Worm (Caenorhabditis elegans) whole organism, L3 larva: Measurements from ENCODE around the gene K11D9.3.

Source experiments
- R02D3.7 ChIP-seq: fragments of 150-350 bp; optimal IDR thresholded peaks from 2 replicates; lab custom pipeline; 2014; ENCODE audit warnings: missing biosample characterization, missing genetic modification characterization
- ama-1 ChIP-seq: fragments of 150-350 bp; optimal IDR thresholded peaks from 2 replicates; lab custom pipeline; 2018
- ceh-16 ChIP-seq: sonication (generic microtip); optimal IDR thresholded peaks from 2 replicates; lab custom pipeline; 2017; ENCODE audit warnings: missing biosample characterization, missing genetic modification characterization
- ceh-28 ChIP-seq: fragments of 150-350 bp; optimal IDR thresholded peaks from 2 replicates; lab custom pipeline; 2014; ENCODE audit warnings: missing biosample characterization, missing genetic modification reagents, missing genetic modification characterization
- ceh-9 ChIP-seq: sonication (generic microtip); optimal IDR thresholded peaks from 2 replicates; lab custom pipeline; 2018; ENCODE audit warnings: missing biosample characterization, missing genetic modification characterization
- elt-2 ChIP-seq: sonication (generic microtip); optimal IDR thresholded peaks from 2 replicates; lab custom pipeline; 2016; ENCODE audit warnings: missing genetic modification reagents, mild to moderate bottlenecking, missing genetic modification characterization, missing compliant biosample characterization
- lin-15B ChIP-seq: fragments of 150-350 bp; optimal IDR thresholded peaks from 2 replicates; lab custom pipeline; 2014; ENCODE audit warnings: missing biosample characterization, missing genetic modification characterization
- lin-39 ChIP-seq: fragments of 150-350 bp; optimal IDR thresholded peaks from 2 replicates; lab custom pipeline; 2018; ENCODE audit warnings: missing biosample characterization, missing genetic modification reagents, missing genetic modification characterization
- mml-1 ChIP-seq: fragments of 150-350 bp; sonication (generic microtip); optimal IDR thresholded peaks from 3 replicates; lab custom pipeline; 2014; ENCODE audit warnings: missing biosample characterization, missing genetic modification characterization
- nhr-237 ChIP-seq: fragments of 150-350 bp; optimal IDR thresholded peaks from 2 replicates; lab custom pipeline; 2014; ENCODE audit warnings: missing biosample characterization, missing genetic modification characterization
- nhr-25 ChIP-seq: sonication (generic microtip); optimal IDR thresholded peaks from 2 replicates; lab custom pipeline; 2017; ENCODE audit warnings: missing biosample characterization, missing genetic modification characterization
- nhr-76 ChIP-seq: fragments of 150-350 bp; sonication (generic microtip); optimal IDR thresholded peaks from 5 replicates; lab custom pipeline; 2014; ENCODE audit warnings: missing biosample characterization, missing genetic modification characterization
- nhr-77 ChIP-seq: fragments of 150-350 bp; optimal IDR thresholded peaks from 2 replicates; lab custom pipeline; 2014; ENCODE audit warnings: missing biosample characterization, missing genetic modification characterization
- pqm-1 ChIP-seq: fragments of 150-350 bp; optimal IDR thresholded peaks from 2 replicates; lab custom pipeline; 2017; ENCODE audit warnings: missing biosample characterization, missing genetic modification characterization, inconsistent platforms

ce11 chrIII:10747620-10748479 lies 54.2 kb downstream of the K11D9.3 start, which contains the start of the genes ran-1 and dkc-1:
- TF ChIP-seq mml-1 (tag; lab: Kevin White, UChicago) (no peak), nhr-237 (tag; lab: Kevin White, UChicago) (no peak), elt-2 (tag; lab: Kevin White, UChicago) (peak; percentile 55), pqm-1 (tag; lab: Kevin White, UChicago) (peak; percentile 15), ceh-28 (peak; percentile 74), nhr-76 (tag; lab: Kevin White, UChicago) (no peak), nhr-25 (peak; percentile 73), ama-1 (peak; percentile 47), lin-15B (tag; lab: Kevin White, UChicago) (peak; percentile 72), ceh-16 (tag; lab: Kevin White, UChicago) (no peak), nhr-77 (tag; lab: Kevin White, UChicago) (no peak), lin-39 (tag; lab: Kevin White, UChicago) (peak; percentile 75), ceh-9 (no peak), R02D3.7 (no peak)
